Worm (Caenorhabditis elegans) whole organism, young adult: ENCODE results near the gene unc-6.

ENCODE experiments used
- F52B5.7 ChIP-seq: sonication (generic microtip); optimal IDR thresholded peaks from 2 replicates; lab custom pipeline; 2016; ENCODE audit warnings: mild to moderate bottlenecking, missing genetic modification characterization, missing compliant biosample characterization
- T07F8.4 ChIP-seq: sonication (generic microtip); optimal IDR thresholded peaks from 2 replicates; lab custom pipeline; 2016; ENCODE audit warnings: mild to moderate bottlenecking, missing genetic modification characterization, moderate library complexity, missing compliant biosample characterization
- ama-1 ChIP-seq, 3 experiments: fragments of 150-350 bp in 1 of 3; sonication (generic microtip) in 2 of 3; optimal IDR thresholded peaks; 2 replicates each; lab custom pipeline; 2014 to 2018; ENCODE audit warnings: missing biosample characterization in 2 of 3, missing genetic modification characterization in 2 of 3, missing genetic modification reagents in 2 of 3
- attf-5 ChIP-seq: fragments of 200-800 bp; sonication (Bioruptor generic); optimal IDR thresholded peaks from 2 replicates; lab custom pipeline; 2018; ENCODE audit warnings: mild to moderate bottlenecking, missing genetic modification characterization, missing compliant biosample characterization
- attf-6 ChIP-seq: fragments of 200-800 bp; sonication (Bioruptor generic); IDR thresholded peaks from 2 replicates; pipeline ENCODE4 v1.3.6; 2022; ENCODE audit warnings: missing genetic modification reagents, missing genetic modification characterization, missing compliant biosample characterization
- ceh-91 ChIP-seq: fragments of 200-800 bp; sonication (Bioruptor generic); IDR thresholded peaks from 2 replicates; pipeline ENCODE4 v1.3.6; 2022; ENCODE audit warnings: missing genetic modification reagents, missing genetic modification characterization, missing compliant biosample characterization
- dpl-1 ChIP-seq: fragments of 150-350 bp; optimal IDR thresholded peaks from 2 replicates; lab custom pipeline; 2014; ENCODE audit warnings: missing biosample characterization, missing genetic modification reagents, missing genetic modification characterization
- ets-4 ChIP-seq: fragments of 200-800 bp; sonication (Bioruptor generic); optimal IDR thresholded peaks from 2 replicates; lab custom pipeline; 2018; ENCODE audit warnings: mild to moderate bottlenecking, missing genetic modification characterization, missing compliant biosample characterization
- let-607 ChIP-seq, 2 experiments: fragments of 200-800 bp in 1 of 2; sonication (Bioruptor generic) in 1 of 2; sonication (generic microtip) in 1 of 2; optimal IDR thresholded peaks; 2 replicates each; lab custom pipeline; 2016 to 2018; ENCODE audit warnings: mild to moderate bottlenecking in 2 of 2, missing compliant biosample characterization in 2 of 2, missing genetic modification characterization in 2 of 2, moderate library complexity in 2 of 2, missing genotype in 1 of 2
- nhr-27 ChIP-seq: fragments of 200-800 bp; sonication (Bioruptor generic); optimal IDR thresholded peaks from 2 replicates; lab custom pipeline; 2018; ENCODE audit warnings: mild to moderate bottlenecking, missing genetic modification characterization, moderate library complexity, missing compliant biosample characterization

- no peak for TF ChIP-seq ets-4 (GFP tag; lab: Kevin White, UChicago)
- no peak for TF ChIP-seq attf-5 (GFP tag; lab: Kevin White, UChicago)
- no peak for TF ChIP-seq ceh-91 (GFP tag; lab: Robert Waterston, UW)
- no peak for TF ChIP-seq T07F8.4 (tag; lab: Kevin White, UChicago)
- TF ChIP-seq ama-1 (optimal IDR thresholded peaks at IDR 0.05; lab: Kevin White, UChicago) = no peak
- TF ChIP-seq ama-1 (GFP tag; optimal IDR thresholded peaks at IDR 0.05; lab: Kevin White, UChicago) = no peak
- no peak for TF ChIP-seq F52B5.7 (tag; lab: Kevin White, UChicago)
- TF ChIP-seq let-607 (tag; optimal IDR thresholded peaks at IDR 0.05; lab: Kevin White, UChicago) = no peak
- TF ChIP-seq attf-6 (GFP tag; lab: Robert Waterston, UW) = no peak
- TF ChIP-seq nhr-27 (tag; lab: Kevin White, UChicago) = no peak
- TF ChIP-seq dpl-1 (GFP tag; lab: Kevin White, UChicago) = no peak
Measured at ce11 chrX:6863032-6863431, 26.4 kb upstream of the unc-6 start, which contains the start of gene nep-4.
